Worm (Caenorhabditis elegans) whole organism, young adult: Measurements from ENCODE around the gene srw-19.

Experiments
- madf-6 ChIP-seq: fragments of 200-800 bp; sonication (Bioruptor generic); IDR thresholded peaks from 2 replicates; pipeline ENCODE4 v1.3.6; 2022; ENCODE audit warnings: missing genetic modification reagents, missing genetic modification characterization, missing compliant biosample characterization
- mel-28 ChIP-seq: sonication (generic microtip); optimal IDR thresholded peaks from 2 replicates; lab custom pipeline; 2016; ENCODE audit warnings: borderline replicate concordance, mild to moderate bottlenecking, missing genetic modification characterization, missing compliant biosample characterization
- unc-130 ChIP-seq: sonication (generic microtip); optimal IDR thresholded peaks from 2 replicates; lab custom pipeline; 2016; ENCODE audit warnings: missing genetic modification reagents, missing genetic modification characterization, missing compliant biosample characterization
- unc-62 ChIP-seq: fragments of 150-350 bp; optimal IDR thresholded peaks from 2 replicates; lab custom pipeline; 2014; ENCODE audit warnings: missing biosample characterization, missing genetic modification reagents, missing genetic modification characterization
- zfh-2 ChIP-seq: fragments of 200-800 bp; sonication (Bioruptor generic); conservative IDR thresholded peaks from 2 replicates; pipeline ENCODE4 v1.3.6; 2022; ENCODE audit warnings: missing genetic modification reagents, missing genetic modification characterization, missing compliant biosample characterization

- TF ChIP-seq zfh-2 (no peak), madf-6 (no peak), mel-28 (tag; lab: Kevin White, UChicago) (no peak), unc-62 (no peak), unc-130 (no peak)
Measured at ce11 chrV:15313529-15313928, 32.4 kb upstream of the srw-19 start.
